Fruit fly (Drosophila melanogaster) whole organism, prepupa: ENCODE data around the gene yellow-f.

Experiments
- Blimp-1 ChIP-seq: fragments of 200-800 bp; sonication (Bioruptor generic); optimal IDR thresholded peaks from 3 replicates; lab custom pipeline; 2017; ENCODE audit warnings: missing biosample characterization, missing genetic modification characterization, mild to moderate bottlenecking, moderate library complexity, missing genetic modification reagents
- CG11294 ChIP-seq: fragments of 200-800 bp; sonication (Bioruptor generic); IDR thresholded peaks from 2 replicates; pipeline ENCODE4 v1.3.6; 2022; ENCODE audit warnings: missing biosample characterization, missing genetic modification characterization
- CG11762 ChIP-seq: fragments of 200-800 bp; sonication (Bioruptor generic); optimal IDR thresholded peaks from 3 replicates; lab custom pipeline; 2016; ENCODE audit warnings: missing biosample characterization, missing genetic modification characterization; ENCODE audit not compliant: insufficient read depth
- CG15336 ChIP-seq: fragments of 200-800 bp; sonication (Bioruptor generic); IDR thresholded peaks from 2 replicates; pipeline ENCODE4 v1.3.6; 2022; ENCODE audit warnings: missing biosample characterization, missing genetic modification characterization
- CG16779 ChIP-seq: fragments of 200-800 bp; sonication (Bioruptor generic); optimal IDR thresholded peaks from 3 replicates; lab custom pipeline; 2017; ENCODE audit warnings: missing biosample characterization, mild to moderate bottlenecking, missing genetic modification characterization
- CG31627 ChIP-seq: fragments of 200-800 bp; sonication (Bioruptor generic); optimal IDR thresholded peaks from 3 replicates; lab custom pipeline; 2016; ENCODE audit warnings: missing biosample characterization, missing genetic modification characterization
- CG32006 ChIP-seq: fragments of 200-800 bp; sonication (Bioruptor generic); optimal IDR thresholded peaks from 3 replicates; lab custom pipeline; 2017; ENCODE audit warnings: missing biosample characterization, mild to moderate bottlenecking, missing genetic modification characterization
- CG34406 ChIP-seq: fragments of 200-800 bp; sonication (Bioruptor generic); optimal IDR thresholded peaks from 3 replicates; lab custom pipeline; 2016; ENCODE audit warnings: missing biosample characterization, missing genetic modification characterization
- CG6808 ChIP-seq: fragments of 200-800 bp; sonication (Bioruptor generic); optimal IDR thresholded peaks from 3 replicates; lab custom pipeline; 2017; ENCODE audit warnings: missing biosample characterization, missing genetic modification characterization, mild to moderate bottlenecking, moderate library complexity, missing genetic modification reagents
- CG8632 ChIP-seq: fragments of 200-800 bp; sonication (Bioruptor generic); optimal IDR thresholded peaks from 3 replicates; lab custom pipeline; 2016; ENCODE audit warnings: missing biosample characterization, missing genetic modification characterization
- CG9139 ChIP-seq: fragments of 200-800 bp; sonication (Bioruptor generic); optimal IDR thresholded peaks from 3 replicates; lab custom pipeline; 2017; ENCODE audit warnings: missing biosample characterization, mild to moderate bottlenecking, missing genetic modification characterization
- Eip75B ChIP-seq: fragments of 200-800 bp; sonication (Bioruptor generic); optimal IDR thresholded peaks from 3 replicates; lab custom pipeline; 2016; ENCODE audit warnings: missing biosample characterization, missing genetic modification characterization
- Eip78C ChIP-seq: fragments of 200-800 bp; sonication (Bioruptor generic); peaks from one replicate; lab custom pipeline; 2016; ENCODE audit warnings: missing biosample characterization, missing genetic modification characterization
- Eip93F ChIP-seq: fragments of 200-800 bp; sonication (Bioruptor generic); optimal IDR thresholded peaks from 2 replicates; lab custom pipeline; 2016; ENCODE audit warnings: missing biosample characterization, mild to moderate bottlenecking, missing genetic modification characterization
- Ets21C ChIP-seq: fragments of 200-800 bp; sonication (Bioruptor generic); optimal IDR thresholded peaks from 3 replicates; lab custom pipeline; 2016; ENCODE audit warnings: missing biosample characterization, missing genetic modification characterization
- Gug ChIP-seq: fragments of 200-800 bp; sonication (Bioruptor generic); IDR thresholded peaks from 2 replicates; pipeline ENCODE4 v1.3.6; 2022; ENCODE audit warnings: missing biosample characterization, missing genetic modification characterization
- Hr38 ChIP-seq: sonication (Bioruptor generic); optimal IDR thresholded peaks from 2 replicates; lab custom pipeline; 2016; ENCODE audit warnings: missing biosample characterization, missing genetic modification characterization
- OdsH ChIP-seq: fragments of 200-800 bp; sonication (Bioruptor generic); optimal IDR thresholded peaks from 3 replicates; lab custom pipeline; 2016; ENCODE audit warnings: missing biosample characterization, missing genetic modification characterization
- Sox14 ChIP-seq: fragments of 200-800 bp; sonication (Bioruptor generic); optimal IDR thresholded peaks from 3 replicates; lab custom pipeline; 2016; ENCODE audit warnings: missing biosample characterization, missing genetic modification characterization
- Sox15 ChIP-seq: fragments of 200-800 bp; sonication (Bioruptor generic); optimal IDR thresholded peaks from 3 replicates; lab custom pipeline; 2016; ENCODE audit warnings: missing biosample characterization, missing genetic modification characterization
- achi ChIP-seq: fragments of 200-800 bp; sonication (Bioruptor generic); optimal IDR thresholded peaks from 3 replicates; lab custom pipeline; 2016; ENCODE audit warnings: missing biosample characterization, missing genetic modification characterization
- cyc ChIP-seq: fragments of 200-800 bp; sonication (Bioruptor generic); optimal IDR thresholded peaks from 3 replicates; lab custom pipeline; 2016; ENCODE audit warnings: missing biosample characterization, missing genetic modification characterization
- dsx ChIP-seq: fragments of 200-800 bp; optimal IDR thresholded peaks from 3 replicates; lab custom pipeline; 2019; ENCODE audit warnings: missing biosample characterization, mild to moderate bottlenecking, missing genetic modification characterization, moderate library complexity; ENCODE audit not compliant: poor library complexity, severe bottlenecking
- eg ChIP-seq: fragments of 200-800 bp; sonication (Bioruptor generic); IDR thresholded peaks from 3 replicates; pipeline ENCODE4 v1.3.6; 2022; ENCODE audit warnings: missing biosample characterization, missing genetic modification characterization
- esn ChIP-seq: fragments of 200-800 bp; sonication (Bioruptor generic); optimal IDR thresholded peaks from 2 replicates; lab custom pipeline; 2016; ENCODE audit warnings: missing biosample characterization, mild to moderate bottlenecking, missing genetic modification characterization, moderate library complexity
- fd85E ChIP-seq: fragments of 200-800 bp; sonication (Bioruptor generic); optimal IDR thresholded peaks from 3 replicates; lab custom pipeline; 2016; ENCODE audit warnings: missing biosample characterization, missing genetic modification characterization
- fkh ChIP-seq: fragments of 200-800 bp; sonication (Bioruptor generic); optimal IDR thresholded peaks from 3 replicates; lab custom pipeline; 2017; ENCODE audit warnings: missing biosample characterization, mild to moderate bottlenecking, missing genetic modification characterization, moderate library complexity
- lz ChIP-seq: fragments of 200-800 bp; sonication (Bioruptor generic); optimal IDR thresholded peaks from 3 replicates; lab custom pipeline; 2016; ENCODE audit warnings: missing biosample characterization, missing genetic modification characterization
- net ChIP-seq: fragments of 200-800 bp; sonication (Bioruptor generic); optimal IDR thresholded peaks from 3 replicates; lab custom pipeline; 2016; ENCODE audit warnings: missing biosample characterization, missing genetic modification characterization
- salr ChIP-seq, 2 experiments: fragments of 200-800 bp; sonication (Bioruptor generic); optimal IDR thresholded peaks; 3 replicates each; lab custom pipeline; 2016 to 2018; ENCODE audit warnings: missing biosample characterization in 2 of 2, missing genetic modification characterization in 2 of 2, mild to moderate bottlenecking in 1 of 2
- ss ChIP-seq, 2 experiments: fragments of 200-800 bp; sonication (Bioruptor generic); optimal IDR thresholded peaks; 2 replicates in 1 of 2; 3 replicates in 1 of 2; lab custom pipeline; 2017 to 2018; ENCODE audit warnings: mild to moderate bottlenecking in 2 of 2, missing biosample characterization in 2 of 2, missing genetic modification characterization in 2 of 2, moderate library complexity in 1 of 2
- svp ChIP-seq: fragments of 200-800 bp; sonication (Bioruptor generic); peaks from one replicate; lab custom pipeline; 2016; ENCODE audit warnings: missing biosample characterization, missing genetic modification characterization
- topi ChIP-seq: fragments of 200-800 bp; sonication (Bioruptor generic); optimal IDR thresholded peaks from 3 replicates; lab custom pipeline; 2016; ENCODE audit warnings: missing biosample characterization, missing genetic modification characterization
- vri ChIP-seq: fragments of 200-800 bp; sonication (Bioruptor generic); optimal IDR thresholded peaks from 3 replicates; lab custom pipeline; 2016; ENCODE audit warnings: missing biosample characterization, mild to moderate bottlenecking, missing genetic modification characterization

Gene yellow-f

DNA sequence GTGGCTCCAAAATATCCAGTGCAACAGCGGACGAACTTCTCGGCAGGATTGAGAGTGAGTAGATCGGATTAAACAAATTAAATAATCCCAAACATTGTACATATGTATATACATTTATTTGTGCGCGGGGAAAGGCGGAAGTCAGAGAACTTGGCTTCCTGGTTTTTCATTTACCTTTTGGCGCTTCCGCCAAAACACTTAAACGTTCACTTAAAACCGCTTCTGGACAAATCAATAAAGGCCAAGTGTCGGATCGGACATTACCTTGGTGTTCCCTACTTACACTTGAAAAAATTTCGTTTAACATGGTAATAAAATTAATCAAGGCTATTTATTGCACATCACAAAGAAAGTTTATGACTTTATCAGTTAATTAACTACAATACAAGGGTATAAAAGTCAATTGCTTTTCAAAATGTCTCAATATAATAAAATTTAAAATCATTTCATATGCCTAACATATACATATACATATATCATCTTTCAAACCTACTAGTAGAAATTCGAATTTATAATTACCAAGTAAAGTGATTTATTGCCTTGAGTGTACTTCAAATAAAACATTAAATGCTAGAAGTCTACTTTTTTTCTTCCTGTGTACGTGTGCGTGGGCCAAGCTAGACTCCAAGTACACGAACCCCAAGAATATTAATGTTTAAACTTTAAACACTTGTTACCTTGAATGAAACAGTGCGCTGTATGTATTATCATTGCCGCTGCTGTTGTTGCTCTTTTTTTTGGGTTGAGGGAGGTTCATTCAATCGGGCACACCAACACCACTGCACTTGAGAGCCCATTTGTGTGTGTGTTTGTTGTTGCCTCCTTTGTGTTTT, 11.5 kb downstream of the yellow-f start (continued):
- TF ChIP-seq fd85E (GFP tag; lab: Kevin White, UChicago), result no peak
- peak; percentile 80 for TF ChIP-seq CG32006 (GFP tag; lab: Kevin White, UChicago)
- peak; percentile 80 for TF ChIP-seq lz (GFP tag; lab: Kevin White, UChicago)
- TF ChIP-seq eg (GFP tag; lab: Robert Waterston, UW), result peak; percentile 79
- TF ChIP-seq Ets21C (GFP tag; lab: Kevin White, UChicago), result peak; percentile 45
- TF ChIP-seq Blimp-1 (GFP tag; lab: Kevin White, UChicago), result peak; percentile 8
- TF ChIP-seq CG16779 (tag; lab: Kevin White, UChicago), result peak; percentile 45
- TF ChIP-seq net (GFP tag; lab: Kevin White, UChicago), result peak; percentile 81
- no peak for TF ChIP-seq Eip93F (GFP tag; lab: Kevin White, UChicago)
- peak; percentile 85 for TF ChIP-seq esn
- peak; percentile 79 for TF ChIP-seq CG15336 (GFP tag; lab: Robert Waterston, UW)
- no peak for TF ChIP-seq fkh (GFP tag; lab: Kevin White, UChicago)
- peak; percentile 64; the same call in 1 of the 2 replicates for TF ChIP-seq Gug (GFP tag; lab: Robert Waterston, UW)
- peak; percentile 56 for TF ChIP-seq Sox15 (GFP tag; lab: Kevin White, UChicago)
- no peak for TF ChIP-seq vri (GFP tag; lab: Kevin White, UChicago)
- peak; percentile 76 for TF ChIP-seq CG34406 (GFP tag; lab: Kevin White, UChicago)
- TF ChIP-seq cyc (GFP tag; lab: Kevin White, UChicago), result peak; percentile 77
- peak; percentile 81 for TF ChIP-seq Eip75B (GFP tag; lab: Kevin White, UChicago)
- no peak for TF ChIP-seq Hr38 (GFP tag; lab: Kevin White, UChicago)
- TF ChIP-seq CG6808, result peak; percentile 83
- peak; percentile 76 for TF ChIP-seq CG11762 (GFP tag; lab: Kevin White, UChicago)
- TF ChIP-seq ss (GFP tag; optimal IDR thresholded peaks at IDR 0.05; lab: Kevin White, UChicago), result peak; percentile 55 to 76

DNA sequence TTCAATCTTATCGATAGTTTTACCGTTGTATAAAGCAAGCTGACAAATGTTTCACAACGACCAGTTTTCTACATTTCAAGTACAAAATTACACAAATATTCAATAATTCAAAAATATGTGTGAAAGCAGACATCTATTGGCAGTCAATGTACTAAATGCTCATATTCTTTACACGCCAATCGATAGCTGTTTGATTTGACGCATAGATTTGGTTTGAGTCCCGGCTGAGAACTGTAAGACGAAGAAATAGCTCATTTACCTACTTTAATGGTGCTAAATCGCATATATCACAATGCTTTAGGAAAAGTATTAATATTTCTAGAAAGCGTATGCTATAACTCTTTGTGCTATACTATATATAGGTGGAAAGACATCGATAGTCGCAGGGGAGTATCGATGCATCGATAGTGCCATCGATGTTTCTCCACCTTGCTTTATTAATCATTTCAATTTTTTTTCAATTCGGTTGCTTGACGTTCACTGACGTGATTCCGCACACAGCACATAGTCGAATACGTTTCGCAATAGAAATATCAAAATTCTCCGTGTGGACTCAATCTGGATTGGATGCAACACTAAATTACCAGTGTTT, 12.3 kb downstream of the yellow-f start, which contains the start of gene Paip2:
Gene Paip2 (plus strand): TSS at position 165 of the 592 bp plus-strand sequence.
- no peak for TF ChIP-seq CG8632
- TF ChIP-seq Sox15 (GFP tag; lab: Kevin White, UChicago), result no peak
- TF ChIP-seq achi, result peak; percentile 2
- peak; percentile 49 for TF ChIP-seq svp (GFP tag; lab: Kevin White, UChicago)
- TF ChIP-seq Sox14 (GFP tag; lab: Kevin White, UChicago), result peak; percentile 43
- peak; percentile 19 for TF ChIP-seq dsx
- TF ChIP-seq topi (GFP tag; lab: Kevin White, UChicago), result peak; percentile 28

DNA sequence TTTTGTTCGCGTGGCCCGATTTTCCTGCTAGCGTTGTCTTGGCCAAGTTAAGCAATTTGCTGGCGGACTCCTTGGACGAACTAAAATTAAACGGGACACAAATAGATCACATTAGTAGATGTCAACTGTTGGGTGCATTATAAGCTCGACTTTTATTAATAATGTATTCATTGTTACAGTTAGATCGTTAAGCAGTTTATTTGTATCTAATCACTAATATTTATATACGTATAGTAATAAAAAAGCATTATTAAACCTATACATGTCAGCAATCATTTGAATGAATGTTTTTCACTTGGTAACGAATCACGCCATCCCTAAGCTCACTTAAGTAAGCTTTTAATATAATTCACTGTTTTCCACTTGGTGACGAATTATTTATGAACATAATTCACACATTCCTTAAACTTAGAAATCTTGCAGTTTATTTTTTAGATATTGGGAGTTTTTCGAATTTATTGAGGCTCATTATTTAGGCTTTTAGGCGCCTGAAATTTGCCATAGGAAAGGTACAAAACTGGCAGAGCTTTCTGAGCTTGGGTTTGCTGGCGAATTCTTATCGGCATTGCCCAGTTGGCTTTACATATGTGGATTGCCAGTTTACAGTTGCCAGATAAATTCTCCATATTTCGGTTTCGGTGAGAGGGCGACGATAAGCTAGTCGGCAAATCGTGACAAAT, 15.5 kb downstream of the yellow-f start, which contains the start of the genes CG7381 and CG7091:
Gene CG7381 (minus strand): TSS at position 101 of the 680 bp plus-strand sequence.
Gene CG7091 (plus strand): TSS at position 630 of the 680 bp plus-strand sequence.
- TF ChIP-seq Eip78C, result peak; percentile 22
- no peak for TF ChIP-seq CG8632

DNA sequence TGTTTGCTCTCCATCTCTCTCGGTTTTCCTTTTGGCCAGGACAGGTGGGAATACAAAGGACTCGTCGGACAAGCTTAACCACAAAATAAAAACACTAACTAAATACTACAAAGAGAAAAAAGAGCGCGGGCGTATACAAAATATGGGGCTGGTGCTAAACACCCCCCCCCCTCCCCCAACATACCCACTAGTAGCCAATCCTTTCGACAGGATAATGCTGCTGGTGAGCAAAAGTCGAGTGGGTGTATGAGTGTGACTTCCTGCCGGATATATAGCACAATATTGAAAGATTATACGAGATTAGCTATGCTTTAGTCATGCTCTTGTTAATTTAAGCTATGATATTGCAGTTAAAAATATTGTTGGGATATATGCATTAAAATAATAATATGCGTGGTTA, 17.8 kb downstream of the yellow-f start:
- TF ChIP-seq svp (GFP tag; lab: Kevin White, UChicago) (no peak), salr (GFP tag; optimal IDR thresholded peaks at IDR 0.05; lab: Kevin White, UChicago) (no peak), CG9139 (no peak), Sox14 (GFP tag; lab: Kevin White, UChicago) (no peak), CG31627 (GFP tag; lab: Kevin White, UChicago) (no peak), CG16779 (tag; lab: Kevin White, UChicago) (no peak), achi (no peak), CG11294 (GFP tag; lab: Robert Waterston, UW) (no peak), esn (no peak), CG11762 (GFP tag; lab: Kevin White, UChicago) (no peak), OdsH (no peak), Ets21C (GFP tag; lab: Kevin White, UChicago) (no peak)
- TF ChIP-seq, all 60 proteins: peak for 0
